Fruit fly (Drosophila melanogaster) whole organism, prepupa: Measurements from ENCODE around the gene Sp1.
A peak's percentile ranks its signal among the peaks of the same experiment; 100 is the strongest.

Experiments used
- Blimp-1 ChIP-seq: fragments of 200-800 bp; sonication (Bioruptor generic); optimal IDR thresholded peaks from 3 replicates; lab custom pipeline; 2017; ENCODE audit warnings: missing biosample characterization, missing genetic modification characterization, mild to moderate bottlenecking, moderate library complexity, missing genetic modification reagents
- CG10631 ChIP-seq: fragments of 200-800 bp; sonication (Bioruptor generic); optimal IDR thresholded peaks from 2 replicates; lab custom pipeline; 2016; ENCODE audit warnings: missing biosample characterization, missing genetic modification characterization
- CG10669 ChIP-seq: fragments of 200-800 bp; sonication (Bioruptor generic); optimal IDR thresholded peaks from 3 replicates; lab custom pipeline; 2018; ENCODE audit warnings: missing biosample characterization, mild to moderate bottlenecking, missing genetic modification characterization, moderate library complexity
- CG11762 ChIP-seq: fragments of 200-800 bp; sonication (Bioruptor generic); optimal IDR thresholded peaks from 3 replicates; lab custom pipeline; 2016; ENCODE audit warnings: missing biosample characterization, missing genetic modification characterization; ENCODE audit not compliant: insufficient read depth
- CG11902 ChIP-seq: fragments of 200-800 bp; sonication (Bioruptor generic); optimal IDR thresholded peaks from 3 replicates; lab custom pipeline; 2016; ENCODE audit warnings: missing biosample characterization, missing genetic modification characterization
- CG1621 ChIP-seq: fragments of 200-800 bp; sonication (Bioruptor generic); optimal IDR thresholded peaks from 3 replicates; lab custom pipeline; 2018; ENCODE audit warnings: missing biosample characterization, mild to moderate bottlenecking, missing genetic modification characterization
- CG16779 ChIP-seq: fragments of 200-800 bp; sonication (Bioruptor generic); optimal IDR thresholded peaks from 3 replicates; lab custom pipeline; 2017; ENCODE audit warnings: missing biosample characterization, mild to moderate bottlenecking, missing genetic modification characterization
- CG3032 ChIP-seq: fragments of 200-800 bp; optimal IDR thresholded peaks from 2 replicates; lab custom pipeline; 2019; ENCODE audit warnings: missing biosample characterization, mild to moderate bottlenecking, missing genetic modification characterization, moderate library complexity
- CG31627 ChIP-seq: fragments of 200-800 bp; sonication (Bioruptor generic); optimal IDR thresholded peaks from 3 replicates; lab custom pipeline; 2016; ENCODE audit warnings: missing biosample characterization, missing genetic modification characterization
- CG34406 ChIP-seq: fragments of 200-800 bp; sonication (Bioruptor generic); optimal IDR thresholded peaks from 3 replicates; lab custom pipeline; 2016; ENCODE audit warnings: missing biosample characterization, missing genetic modification characterization
- CG3919 ChIP-seq: fragments of 200-800 bp; sonication (Bioruptor generic); optimal IDR thresholded peaks from 3 replicates; lab custom pipeline; 2016; ENCODE audit warnings: missing biosample characterization, missing genetic modification characterization
- CG4318 ChIP-seq: fragments of 200-800 bp; sonication (Bioruptor generic); optimal IDR thresholded peaks from 3 replicates; lab custom pipeline; 2017; ENCODE audit warnings: missing biosample characterization, mild to moderate bottlenecking, missing genetic modification characterization
- CG6163 ChIP-seq: fragments of 200-800 bp; sonication (Bioruptor generic); IDR thresholded peaks from 3 replicates; pipeline ENCODE4 v1.3.6; 2022; ENCODE audit warnings: missing biosample characterization, missing genetic modification characterization
- CG6276 ChIP-seq: fragments of 200-800 bp; sonication (Bioruptor generic); optimal IDR thresholded peaks from 2 replicates; lab custom pipeline; 2017; ENCODE audit warnings: missing biosample characterization, mild to moderate bottlenecking, missing genetic modification characterization
- CG6792 ChIP-seq: fragments of 200-800 bp; sonication (Bioruptor generic); optimal IDR thresholded peaks from 3 replicates; lab custom pipeline; 2016; ENCODE audit warnings: missing biosample characterization, missing genetic modification characterization
- CG6808 ChIP-seq: fragments of 200-800 bp; sonication (Bioruptor generic); optimal IDR thresholded peaks from 3 replicates; lab custom pipeline; 2017; ENCODE audit warnings: missing biosample characterization, missing genetic modification characterization, mild to moderate bottlenecking, moderate library complexity, missing genetic modification reagents
- CG7368 ChIP-seq: fragments of 200-800 bp; sonication (Bioruptor generic); optimal IDR thresholded peaks from 3 replicates; lab custom pipeline; 2016; ENCODE audit warnings: missing biosample characterization, missing genetic modification characterization
- CG8119 ChIP-seq: fragments of 200-800 bp; sonication (Bioruptor generic); IDR thresholded peaks from 3 replicates; pipeline ENCODE4 v1.3.6; 2022; ENCODE audit warnings: missing biosample characterization, missing genetic modification characterization
- CG8319 ChIP-seq: fragments of 200-800 bp; sonication (Bioruptor generic); optimal IDR thresholded peaks from 3 replicates; lab custom pipeline; 2016; ENCODE audit warnings: missing biosample characterization, missing genetic modification characterization
- CG8632 ChIP-seq: fragments of 200-800 bp; sonication (Bioruptor generic); optimal IDR thresholded peaks from 3 replicates; lab custom pipeline; 2016; ENCODE audit warnings: missing biosample characterization, missing genetic modification characterization
- CG9139 ChIP-seq: fragments of 200-800 bp; sonication (Bioruptor generic); optimal IDR thresholded peaks from 3 replicates; lab custom pipeline; 2017; ENCODE audit warnings: missing biosample characterization, mild to moderate bottlenecking, missing genetic modification characterization
- Eip75B ChIP-seq: fragments of 200-800 bp; sonication (Bioruptor generic); optimal IDR thresholded peaks from 3 replicates; lab custom pipeline; 2016; ENCODE audit warnings: missing biosample characterization, missing genetic modification characterization
- Eip78C ChIP-seq: fragments of 200-800 bp; sonication (Bioruptor generic); peaks from one replicate; lab custom pipeline; 2016; ENCODE audit warnings: missing biosample characterization, missing genetic modification characterization
- Eip93F ChIP-seq: fragments of 200-800 bp; sonication (Bioruptor generic); optimal IDR thresholded peaks from 2 replicates; lab custom pipeline; 2016; ENCODE audit warnings: missing biosample characterization, mild to moderate bottlenecking, missing genetic modification characterization
- Ets96B ChIP-seq: fragments of 200-800 bp; optimal IDR thresholded peaks from 2 replicates; lab custom pipeline; 2019; ENCODE audit warnings: missing biosample characterization, mild to moderate bottlenecking, missing genetic modification characterization, moderate library complexity
- Gug ChIP-seq: fragments of 200-800 bp; sonication (Bioruptor generic); IDR thresholded peaks from 2 replicates; pipeline ENCODE4 v1.3.6; 2022; ENCODE audit warnings: missing biosample characterization, missing genetic modification characterization
- Hr38 ChIP-seq: sonication (Bioruptor generic); optimal IDR thresholded peaks from 2 replicates; lab custom pipeline; 2016; ENCODE audit warnings: missing biosample characterization, missing genetic modification characterization
- Hr39 ChIP-seq: fragments of 200-800 bp; sonication (Bioruptor generic); optimal IDR thresholded peaks from 2 replicates; lab custom pipeline; 2016; ENCODE audit warnings: missing biosample characterization, missing genetic modification characterization
- Hr4 ChIP-seq: fragments of 200-800 bp; sonication (Bioruptor generic); optimal IDR thresholded peaks from 3 replicates; lab custom pipeline; 2016; ENCODE audit warnings: missing biosample characterization, missing genetic modification characterization
- Lpt ChIP-seq: fragments of 200-800 bp; sonication (Bioruptor generic); optimal IDR thresholded peaks from 3 replicates; lab custom pipeline; 2016; ENCODE audit warnings: missing biosample characterization, missing genetic modification characterization
- Met ChIP-seq: fragments of 200-800 bp; sonication (Bioruptor generic); optimal IDR thresholded peaks from 3 replicates; lab custom pipeline; 2016; ENCODE audit warnings: missing biosample characterization, missing genetic modification characterization
- OdsH ChIP-seq: fragments of 200-800 bp; sonication (Bioruptor generic); optimal IDR thresholded peaks from 3 replicates; lab custom pipeline; 2016; ENCODE audit warnings: missing biosample characterization, missing genetic modification characterization
- Smox ChIP-seq: fragments of 200-800 bp; sonication (Bioruptor generic); optimal IDR thresholded peaks from 3 replicates; lab custom pipeline; 2016; ENCODE audit warnings: missing biosample characterization, missing genetic modification characterization
- Sox102F ChIP-seq: fragments of 200-800 bp; sonication (Bioruptor generic); optimal IDR thresholded peaks from 2 replicates; lab custom pipeline; 2016; ENCODE audit warnings: missing biosample characterization, mild to moderate bottlenecking, missing genetic modification characterization
- Sox14 ChIP-seq: fragments of 200-800 bp; sonication (Bioruptor generic); optimal IDR thresholded peaks from 3 replicates; lab custom pipeline; 2016; ENCODE audit warnings: missing biosample characterization, missing genetic modification characterization
- Sox15 ChIP-seq: fragments of 200-800 bp; sonication (Bioruptor generic); optimal IDR thresholded peaks from 3 replicates; lab custom pipeline; 2016; ENCODE audit warnings: missing biosample characterization, missing genetic modification characterization
- achi ChIP-seq: fragments of 200-800 bp; sonication (Bioruptor generic); optimal IDR thresholded peaks from 3 replicates; lab custom pipeline; 2016; ENCODE audit warnings: missing biosample characterization, missing genetic modification characterization
- acj6 ChIP-seq: fragments of 200-800 bp; sonication (Bioruptor generic); optimal IDR thresholded peaks from 3 replicates; lab custom pipeline; 2016; ENCODE audit warnings: missing biosample characterization, missing genetic modification characterization
- cyc ChIP-seq: fragments of 200-800 bp; sonication (Bioruptor generic); optimal IDR thresholded peaks from 3 replicates; lab custom pipeline; 2016; ENCODE audit warnings: missing biosample characterization, missing genetic modification characterization
- dsx ChIP-seq: fragments of 200-800 bp; optimal IDR thresholded peaks from 3 replicates; lab custom pipeline; 2019; ENCODE audit warnings: missing biosample characterization, mild to moderate bottlenecking, missing genetic modification characterization, moderate library complexity; ENCODE audit not compliant: poor library complexity, severe bottlenecking
- eg ChIP-seq: fragments of 200-800 bp; sonication (Bioruptor generic); IDR thresholded peaks from 3 replicates; pipeline ENCODE4 v1.3.6; 2022; ENCODE audit warnings: missing biosample characterization, missing genetic modification characterization
- esn ChIP-seq: fragments of 200-800 bp; sonication (Bioruptor generic); optimal IDR thresholded peaks from 2 replicates; lab custom pipeline; 2016; ENCODE audit warnings: missing biosample characterization, mild to moderate bottlenecking, missing genetic modification characterization, moderate library complexity
- fd85E ChIP-seq: fragments of 200-800 bp; sonication (Bioruptor generic); optimal IDR thresholded peaks from 3 replicates; lab custom pipeline; 2016; ENCODE audit warnings: missing biosample characterization, missing genetic modification characterization
- fkh ChIP-seq: fragments of 200-800 bp; sonication (Bioruptor generic); optimal IDR thresholded peaks from 3 replicates; lab custom pipeline; 2017; ENCODE audit warnings: missing biosample characterization, mild to moderate bottlenecking, missing genetic modification characterization, moderate library complexity
- lz ChIP-seq: fragments of 200-800 bp; sonication (Bioruptor generic); optimal IDR thresholded peaks from 3 replicates; lab custom pipeline; 2016; ENCODE audit warnings: missing biosample characterization, missing genetic modification characterization
- pdm3 ChIP-seq: fragments of 200-800 bp; sonication (Bioruptor generic); optimal IDR thresholded peaks from 3 replicates; lab custom pipeline; 2016; ENCODE audit warnings: missing biosample characterization, missing genetic modification characterization
- salr ChIP-seq, 2 experiments: fragments of 200-800 bp; sonication (Bioruptor generic); optimal IDR thresholded peaks; 3 replicates each; lab custom pipeline; 2016 to 2018; ENCODE audit warnings: missing biosample characterization in 2 of 2, missing genetic modification characterization in 2 of 2, mild to moderate bottlenecking in 1 of 2
- ss ChIP-seq, 2 experiments: fragments of 200-800 bp; sonication (Bioruptor generic); optimal IDR thresholded peaks; 2 replicates in 1 of 2; 3 replicates in 1 of 2; lab custom pipeline; 2017 to 2018; ENCODE audit warnings: mild to moderate bottlenecking in 2 of 2, missing biosample characterization in 2 of 2, missing genetic modification characterization in 2 of 2, moderate library complexity in 1 of 2
- svp ChIP-seq: fragments of 200-800 bp; sonication (Bioruptor generic); peaks from one replicate; lab custom pipeline; 2016; ENCODE audit warnings: missing biosample characterization, missing genetic modification characterization
- topi ChIP-seq: fragments of 200-800 bp; sonication (Bioruptor generic); optimal IDR thresholded peaks from 3 replicates; lab custom pipeline; 2016; ENCODE audit warnings: missing biosample characterization, missing genetic modification characterization
- vri ChIP-seq: fragments of 200-800 bp; sonication (Bioruptor generic); optimal IDR thresholded peaks from 3 replicates; lab custom pipeline; 2016; ENCODE audit warnings: missing biosample characterization, mild to moderate bottlenecking, missing genetic modification characterization

Gene Sp1

DNA sequence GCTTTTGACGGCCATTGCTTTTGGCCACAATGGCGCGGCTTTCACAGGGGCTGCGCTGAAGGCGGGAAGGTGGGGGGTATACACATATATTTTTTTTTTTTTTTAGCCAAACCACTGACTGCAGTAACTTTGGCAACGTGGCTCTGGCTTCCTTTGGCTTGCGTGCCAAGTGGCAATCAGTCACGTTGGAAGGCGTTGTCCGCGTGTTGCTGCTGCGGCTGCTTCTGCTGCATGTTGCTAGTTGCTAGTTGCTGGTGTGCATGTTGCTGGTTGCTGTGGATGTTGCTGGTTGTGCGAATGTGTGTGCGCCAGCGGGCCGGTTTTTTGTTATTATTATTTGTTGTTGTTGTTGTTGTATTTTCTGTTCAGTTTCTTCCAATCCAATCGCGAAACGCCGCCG is 41.6 kb downstream of the Sp1 start:
- TF ChIP-seq CG6792 (GFP tag; lab: Kevin White, UChicago) (no peak), ss (GFP tag; optimal IDR thresholded peaks at IDR 0.05; lab: Kevin White, UChicago) (peak; percentile 40 to 98)

DNA sequence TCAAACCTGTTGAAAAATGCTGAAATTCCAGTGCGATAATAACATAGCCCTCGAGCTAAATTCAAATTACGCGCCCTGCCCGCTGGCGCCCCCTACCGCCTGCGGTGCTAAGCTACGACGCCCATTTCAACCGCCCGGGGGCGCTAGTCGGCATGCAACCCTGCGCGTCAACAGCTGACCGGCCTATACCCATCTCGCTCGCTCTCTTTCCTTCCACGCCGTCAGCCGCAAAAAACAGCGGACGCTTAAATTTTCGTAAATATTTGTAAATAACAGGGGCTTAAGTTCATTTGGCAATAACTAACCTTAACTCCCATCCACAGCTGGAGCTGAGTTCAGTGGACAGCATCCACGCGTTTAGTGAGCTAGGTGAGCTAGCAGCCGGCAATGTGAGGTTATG is 49.1 kb downstream of the Sp1 start, which contains the start of gene CG1354:
CG1354 (plus strand) TSS at position 198 of the 400 bp plus-strand sequence.
- TF ChIP-seq Hr38, result no peak
- no peak for TF ChIP-seq CG4318 (GFP tag; lab: Kevin White, UChicago)
- TF ChIP-seq CG3919 (GFP tag; lab: Kevin White, UChicago), result peak; percentile 62
- peak; percentile 13 for TF ChIP-seq OdsH
- TF ChIP-seq Lpt (GFP tag; lab: Kevin White, UChicago), result no peak
- peak; percentile 63 for TF ChIP-seq esn
- TF ChIP-seq lz (GFP tag; lab: Kevin White, UChicago), result peak; percentile 67
- TF ChIP-seq CG10631 (GFP tag; lab: Kevin White, UChicago), result no peak
- TF ChIP-seq fkh, result peak; percentile 41
- TF ChIP-seq CG8119 (GFP tag; lab: Robert Waterston, UW), result no peak
- TF ChIP-seq Hr4 (GFP tag; lab: Kevin White, UChicago), result no peak
- no peak for TF ChIP-seq CG8632 (GFP tag; lab: Kevin White, UChicago)
- no peak for TF ChIP-seq Sox102F
- TF ChIP-seq CG3032 (tag; lab: Kevin White, UChicago), result peak; percentile 39
- TF ChIP-seq CG34406 (GFP tag; lab: Kevin White, UChicago), result no peak
- no peak for TF ChIP-seq Sox15 (GFP tag; lab: Kevin White, UChicago)
- peak; percentile 25 for TF ChIP-seq pdm3
- no peak for TF ChIP-seq Eip93F (GFP tag; lab: Kevin White, UChicago)
- TF ChIP-seq CG9139, result no peak
- peak; percentile 68 for TF ChIP-seq cyc (GFP tag; lab: Kevin White, UChicago)
- no peak for TF ChIP-seq CG8319 (GFP tag; lab: Kevin White, UChicago)
- no peak for TF ChIP-seq dsx
- peak; percentile 22 for TF ChIP-seq CG7368 (GFP tag; lab: Kevin White, UChicago)
- TF ChIP-seq achi (GFP tag; lab: Kevin White, UChicago), result no peak
- peak; percentile 11 for TF ChIP-seq acj6 (GFP tag; lab: Kevin White, UChicago)
- TF ChIP-seq Blimp-1 (GFP tag; lab: Kevin White, UChicago), result no peak
- TF ChIP-seq vri, result no peak
- peak; percentile 42 for TF ChIP-seq Sox14 (GFP tag; lab: Kevin White, UChicago)
- TF ChIP-seq CG6276 (GFP tag; lab: Kevin White, UChicago), result no peak
- TF ChIP-seq salr (GFP tag; optimal IDR thresholded peaks at IDR 0.05; lab: Kevin White, UChicago), result peak in 1 of 2 experiments; percentile 12
- TF ChIP-seq eg (GFP tag; lab: Robert Waterston, UW), result no peak
- peak; percentile 72 for TF ChIP-seq Eip78C
- no peak for TF ChIP-seq CG16779
- TF ChIP-seq CG6163 (GFP tag; lab: Robert Waterston, UW), result peak; percentile 74
- TF ChIP-seq CG11902 (GFP tag; lab: Kevin White, UChicago), result peak; percentile 13
- no peak for TF ChIP-seq Ets96B (tag; lab: Kevin White, UChicago)
- peak; percentile 43 for TF ChIP-seq CG1621 (tag; lab: Kevin White, UChicago)
- TF ChIP-seq topi (GFP tag; lab: Kevin White, UChicago), result peak; percentile 43
- peak; percentile 51 for TF ChIP-seq Met (GFP tag; lab: Kevin White, UChicago)
- no peak for TF ChIP-seq CG10669 (GFP tag; lab: Kevin White, UChicago)
- peak; percentile 62 for TF ChIP-seq Hr39
- TF ChIP-seq Smox (GFP tag; lab: Kevin White, UChicago), result peak; percentile 41
- TF ChIP-seq fd85E (GFP tag; lab: Kevin White, UChicago), result no peak
- peak; percentile 14 for TF ChIP-seq CG6808 (GFP tag; lab: Kevin White, UChicago)
- peak; percentile 26 for TF ChIP-seq Eip75B (GFP tag; lab: Kevin White, UChicago)
- TF ChIP-seq Gug (GFP tag; lab: Robert Waterston, UW), result no peak
- TF ChIP-seq CG11762 (GFP tag; lab: Kevin White, UChicago), result no peak
- peak; percentile 75 for TF ChIP-seq CG31627 (GFP tag; lab: Kevin White, UChicago)
- peak; percentile 59 for TF ChIP-seq svp (GFP tag; lab: Kevin White, UChicago)
